Worm (Caenorhabditis elegans) whole organism, L4 larva: Measurements from ENCODE around the gene F26F4.2.
A peak's percentile ranks its signal among the peaks of the same experiment; 100 is the strongest.

Experiments
- F10B5.3 ChIP-seq: sonication (generic microtip); optimal IDR thresholded peaks from 2 replicates; lab custom pipeline; 2016; ENCODE audit warnings: mild to moderate bottlenecking, missing genetic modification characterization, missing compliant biosample characterization
- F26F4.8 ChIP-seq: fragments of 200-800 bp; sonication (Bioruptor generic); conservative IDR thresholded peaks from 2 replicates; pipeline ENCODE4 v1.3.6; 2022; ENCODE audit warnings: missing genetic modification characterization, missing compliant biosample characterization
- T20F7.1 ChIP-seq: fragments of 200-800 bp; sonication (Bioruptor generic); optimal IDR thresholded peaks from 2 replicates; lab custom pipeline; 2018; ENCODE audit warnings: mild to moderate bottlenecking, missing genetic modification characterization, missing compliant biosample characterization
- Y105C5A.15 ChIP-seq: fragments of 200-800 bp; sonication (Bioruptor generic); IDR thresholded peaks from 2 replicates; pipeline ENCODE4 v1.3.6; 2022; ENCODE audit warnings: missing genetic modification characterization, missing compliant biosample characterization
- Y48G9A.11 ChIP-seq: fragments of 200-800 bp; sonication (Bioruptor generic); IDR thresholded peaks from 2 replicates; pipeline ENCODE4 v1.3.6; 2022; ENCODE audit warnings: missing genetic modification reagents, missing genetic modification characterization, missing compliant biosample characterization
- ZK337.2 ChIP-seq: fragments of 200-800 bp; sonication (Bioruptor generic); IDR thresholded peaks from 2 replicates; pipeline ENCODE4 v1.3.6; 2022; ENCODE audit warnings: missing genetic modification reagents, missing genetic modification characterization, missing compliant biosample characterization
- ZK546.5 ChIP-seq, 2 experiments: sonication (generic microtip); optimal IDR thresholded peaks; 2 replicates each; lab custom pipeline; 2017; ENCODE audit warnings: missing biosample characterization in 2 of 2, missing genetic modification characterization in 2 of 2
- aha-1 ChIP-seq: fragments of 150-350 bp; peaks from one replicate; lab custom pipeline; 2014; ENCODE audit warnings: missing biosample characterization, missing genetic modification characterization
- ama-1 ChIP-seq: fragments of 150-350 bp; optimal IDR thresholded peaks from 2 replicates; lab custom pipeline; 2014; ENCODE audit warnings: inconsistent platforms, mixed read lengths
- arid-1 ChIP-seq: fragments of 200-800 bp; sonication (Bioruptor generic); conservative IDR thresholded peaks from 2 replicates; pipeline ENCODE4 v1.3.6; 2022; ENCODE audit warnings: missing genetic modification reagents, missing genetic modification characterization, missing compliant biosample characterization
- ceh-32 ChIP-seq: sonication (generic microtip); optimal IDR thresholded peaks from 2 replicates; lab custom pipeline; 2016; ENCODE audit warnings: mild to moderate bottlenecking, missing genetic modification characterization, missing compliant biosample characterization; ENCODE audit not compliant: poor library complexity
- ceh-62 ChIP-seq: sonication (generic microtip); optimal IDR thresholded peaks from 2 replicates; lab custom pipeline; 2017; ENCODE audit warnings: missing biosample characterization, missing genetic modification characterization
- ceh-82 ChIP-seq: sonication (generic microtip); optimal IDR thresholded peaks from 2 replicates; lab custom pipeline; 2017; ENCODE audit warnings: missing biosample characterization, missing genetic modification characterization
- cey-2 ChIP-seq: sonication (generic microtip); optimal IDR thresholded peaks from 3 replicates; lab custom pipeline; 2017; ENCODE audit warnings: missing genetic modification characterization, mild to moderate bottlenecking, missing compliant biosample characterization, antibody characterized with exemption, borderline replicate concordance; ENCODE audit not compliant: insufficient read depth
- daf-16 ChIP-seq, 3 experiments: sonication (generic microtip); optimal IDR thresholded peaks; 2 replicates each; lab custom pipeline; 2016 to 2017; ENCODE audit warnings: missing genetic modification characterization in 3 of 3, missing genetic modification reagents in 3 of 3, mild to moderate bottlenecking in 2 of 3, missing compliant biosample characterization in 2 of 3, missing biosample characterization in 1 of 3, moderate library complexity in 1 of 3
- daf-19 ChIP-seq: fragments of 200-800 bp; sonication (Bioruptor generic); conservative IDR thresholded peaks from 2 replicates; pipeline ENCODE4 v1.3.6; 2022; ENCODE audit warnings: missing genetic modification characterization, missing compliant biosample characterization
- dmd-6 ChIP-seq: fragments of 200-800 bp; sonication (Bioruptor generic); IDR thresholded peaks from 2 replicates; pipeline ENCODE4 v1.3.6; 2022; ENCODE audit warnings: missing genetic modification reagents, missing genetic modification characterization, missing compliant biosample characterization
- dmd-8 ChIP-seq: fragments of 200-800 bp; sonication (Bioruptor generic); IDR thresholded peaks from 2 replicates; pipeline ENCODE4 v1.3.6; 2022; ENCODE audit warnings: missing genetic modification characterization, missing compliant biosample characterization
- dmd-9 ChIP-seq: fragments of 200-800 bp; sonication (Bioruptor generic); IDR thresholded peaks from 2 replicates; pipeline ENCODE4 v1.3.6; 2022; ENCODE audit warnings: missing genetic modification reagents, missing genetic modification characterization, missing compliant biosample characterization
- duxl-1 ChIP-seq: sonication (generic microtip); optimal IDR thresholded peaks from 2 replicates; lab custom pipeline; 2016; ENCODE audit warnings: mild to moderate bottlenecking, missing genetic modification characterization, moderate library complexity, missing compliant biosample characterization; ENCODE audit not compliant: poor library complexity
- hif-1 ChIP-seq, 2 experiments: sonication (generic microtip); optimal IDR thresholded peaks; 2 replicates each; lab custom pipeline; 2016 to 2017; ENCODE audit warnings: missing compliant biosample characterization in 2 of 2, missing genetic modification characterization in 2 of 2, missing genetic modification reagents in 2 of 2, missing genotype in 2 of 2, mild to moderate bottlenecking in 1 of 2
- hmg-1.1 ChIP-seq: fragments of 200-800 bp; sonication (Bioruptor generic); IDR thresholded peaks from 2 replicates; pipeline ENCODE4 v1.3.6; 2022; ENCODE audit warnings: missing genetic modification reagents, missing genetic modification characterization, missing compliant biosample characterization
- lim-7 ChIP-seq: fragments of 200-800 bp; sonication (Bioruptor generic); IDR thresholded peaks from 2 replicates; pipeline ENCODE4 v1.3.6; 2022; ENCODE audit warnings: missing genetic modification characterization, missing compliant biosample characterization
- lir-3 ChIP-seq: sonication (generic microtip); optimal IDR thresholded peaks from 2 replicates; lab custom pipeline; 2016; ENCODE audit warnings: mild to moderate bottlenecking, missing genetic modification characterization, missing compliant biosample characterization
- lsy-2 ChIP-seq, 2 experiments: fragments of 150-350 bp in 1 of 2; sonication (generic microtip) in 1 of 2; optimal IDR thresholded peaks; 2 replicates each; lab custom pipeline; 2014 to 2017; ENCODE audit warnings: missing biosample characterization in 2 of 2, missing genetic modification characterization in 2 of 2
- madf-5 ChIP-seq, 2 experiments: fragments of 200-800 bp; sonication (Bioruptor generic); IDR thresholded peaks; 2 replicates each; pipeline ENCODE4 v1.3.6; 2022; ENCODE audit warnings: missing compliant biosample characterization in 2 of 2, missing genetic modification characterization in 2 of 2
- mes-2 ChIP-seq: sonication (generic microtip); optimal IDR thresholded peaks from 2 replicates; lab custom pipeline; 2016; ENCODE audit warnings: missing genotype, mild to moderate bottlenecking, missing genetic modification characterization, missing compliant biosample characterization; ENCODE audit not compliant: poor library complexity, severe bottlenecking
- mxl-2 ChIP-seq: fragments of 200-800 bp; sonication (Bioruptor generic); conservative IDR thresholded peaks from 2 replicates; pipeline ENCODE4 v1.3.6; 2022; ENCODE audit warnings: missing genetic modification reagents, missing genetic modification characterization, missing compliant biosample characterization
- nhr-111 ChIP-seq: fragments of 200-800 bp; sonication (Bioruptor generic); optimal IDR thresholded peaks from 2 replicates; lab custom pipeline; 2018; ENCODE audit warnings: mild to moderate bottlenecking, missing genetic modification characterization, missing compliant biosample characterization
- nhr-25 ChIP-seq: sonication (generic microtip); optimal IDR thresholded peaks from 2 replicates; lab custom pipeline; 2017; ENCODE audit warnings: missing genetic modification characterization, mild to moderate bottlenecking, missing compliant biosample characterization, antibody characterized with exemption, moderate library complexity, borderline replicate concordance; ENCODE audit not compliant: insufficient read depth
- nhr-28 ChIP-seq: fragments of 150-350 bp; optimal IDR thresholded peaks from 2 replicates; lab custom pipeline; 2014; ENCODE audit warnings: missing biosample characterization, missing genetic modification characterization
- nhr-41 ChIP-seq: fragments of 200-800 bp; sonication (Bioruptor generic); IDR thresholded peaks from 2 replicates; pipeline ENCODE4 v1.3.6; 2022; ENCODE audit warnings: missing genetic modification reagents, missing genetic modification characterization, missing compliant biosample characterization
- nhr-6 ChIP-seq: fragments of 150-350 bp; optimal IDR thresholded peaks from 2 replicates; lab custom pipeline; 2014; ENCODE audit warnings: missing biosample characterization, missing genetic modification characterization
- pha-4 ChIP-seq, 2 experiments: fragments of 150-350 bp in 1 of 2; fragments of 200-800 bp in 1 of 2; sonication (Bioruptor generic) in 1 of 2; IDR thresholded peaks in 1 of 2; optimal IDR thresholded peaks in 1 of 2; 2 replicates each; pipeline versions ENCODE4 v1.3.6 to Lab custom; 2014 to 2022; ENCODE audit warnings: missing genetic modification characterization in 2 of 2, missing genetic modification reagents in 2 of 2, missing biosample characterization in 1 of 2, missing compliant biosample characterization in 1 of 2
- pqm-1 ChIP-seq: sonication (generic microtip); optimal IDR thresholded peaks from 2 replicates; lab custom pipeline; 2017; ENCODE audit warnings: missing biosample characterization, missing genetic modification characterization
- skn-1 ChIP-seq: fragments of 150-350 bp; optimal IDR thresholded peaks from 2 replicates; lab custom pipeline; 2014; ENCODE audit warnings: missing biosample characterization, missing genetic modification characterization
- snpc-1.2 ChIP-seq: fragments of 200-800 bp; sonication (Bioruptor generic); IDR thresholded peaks from 2 replicates; pipeline ENCODE4 v1.3.6; 2022; ENCODE audit warnings: missing genetic modification reagents, missing genetic modification characterization, missing compliant biosample characterization
- snpc-4 ChIP-seq: fragments of 150-350 bp; optimal IDR thresholded peaks from 2 replicates; lab custom pipeline; 2014; ENCODE audit warnings: missing biosample characterization, missing genetic modification characterization
- unc-130 ChIP-seq: sonication (generic microtip); optimal IDR thresholded peaks from 2 replicates; lab custom pipeline; 2016; ENCODE audit warnings: missing genetic modification reagents, missing genetic modification characterization, missing compliant biosample characterization
- unc-62 ChIP-seq, 3 experiments: fragments of 150-350 bp in 1 of 3; sonication (generic microtip); optimal IDR thresholded peaks in 2 of 3; peaks in 1 of 3; 1 replicate in 1 of 3; 2 replicates in 2 of 3; lab custom pipeline; 2014 to 2017; ENCODE audit warnings: missing biosample characterization in 3 of 3, missing genetic modification characterization in 3 of 3, missing genetic modification reagents in 3 of 3, missing genotype in 1 of 3
- zfp-2 ChIP-seq: sonication (generic microtip); optimal IDR thresholded peaks from 2 replicates; lab custom pipeline; 2016; ENCODE audit warnings: mild to moderate bottlenecking, missing genetic modification characterization, missing compliant biosample characterization
- zip-11 ChIP-seq: fragments of 200-800 bp; sonication (Bioruptor generic); IDR thresholded peaks from 2 replicates; pipeline ENCODE4 v1.3.6; 2022; ENCODE audit warnings: missing genetic modification characterization, missing compliant biosample characterization
- zip-2 ChIP-seq: fragments of 150-350 bp; optimal IDR thresholded peaks from 2 replicates; lab custom pipeline; 2014; ENCODE audit warnings: missing biosample characterization, missing genetic modification characterization
- ztf-7 ChIP-seq: fragments of 150-350 bp; optimal IDR thresholded peaks from 2 replicates; lab custom pipeline; 2014; ENCODE audit warnings: missing biosample characterization, missing genetic modification characterization

Gene F26F4.2

DNA sequence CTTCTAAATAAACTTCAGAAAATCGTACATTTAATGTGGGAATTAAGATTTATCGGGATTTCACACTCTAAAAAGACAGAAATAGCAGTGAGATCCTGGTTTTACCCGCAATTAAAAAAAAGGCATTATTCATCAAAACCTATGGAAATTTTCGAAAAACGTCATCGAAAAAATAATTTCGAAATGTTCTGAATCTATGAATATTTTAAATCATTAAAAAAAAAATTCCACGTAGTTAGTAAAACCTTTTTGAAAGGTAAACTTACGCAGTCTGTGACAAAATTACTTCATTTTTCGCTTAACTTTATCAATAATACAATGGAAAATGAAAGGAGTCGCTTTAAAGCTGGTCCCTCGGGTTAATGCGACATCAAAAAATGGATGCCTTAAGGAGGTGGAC lies 45.5 kb downstream of the F26F4.2 start, which contains the start of gene C26E6.1:
Gene C26E6.1 (plus strand): TSS at position 301 of the 400 bp plus-strand sequence.
- TF ChIP-seq unc-62 (GFP tag; optimal IDR thresholded peaks at IDR 0.05 in 1 of 2; lab: Kevin White, UChicago) (peak in 1 of 2 experiments; percentile 25), unc-62 (tag; optimal IDR thresholded peaks at IDR 0.05; lab: Kevin White, UChicago) (no peak), daf-16 (GFP tag; optimal IDR thresholded peaks at IDR 0.05; lab: Kevin White, UChicago) (no peak), daf-16 (tag; optimal IDR thresholded peaks at IDR 0.05; lab: Kevin White, UChicago) (no peak), nhr-111 (no peak), F26F4.8 (GFP tag; lab: Robert Waterston, UW) (no peak), zip-11 (GFP tag; lab: Robert Waterston, UW) (no peak), T20F7.1 (GFP tag; lab: Kevin White, UChicago) (no peak), F10B5.3 (tag; lab: Kevin White, UChicago) (no peak)

ce11 chrIII:4960204-4960603 lies 49.1 kb downstream of the F26F4.2 start, which contains the start of gene C27F2.4:
C27F2.4 (minus strand) TSS chrIII:4960304.
- TF ChIP-seq lir-3 (no peak), duxl-1 (no peak), daf-19 (no peak), ceh-62 (tag; lab: Kevin White, UChicago) (no peak), nhr-6 (tag; lab: Kevin White, UChicago) (no peak), ceh-82 (no peak), snpc-1.2 (GFP tag; lab: Robert Waterston, UW) (no peak), hmg-1.1 (no peak), hif-1 (tag; optimal IDR thresholded peaks at IDR 0.05; lab: Kevin White, UChicago) (no peak), dmd-9 (no peak), arid-1 (GFP tag; lab: Robert Waterston, UW) (no peak)

- TF ChIP-seq nhr-28 (tag; lab: Kevin White, UChicago) = no peak
- no peak for TF ChIP-seq unc-130
- TF ChIP-seq Y48G9A.11 (GFP tag; lab: Robert Waterston, UW) = 0 out of 2 replicates have a peak, but pooled peaks have one; percentile 18
- TF ChIP-seq zfp-2 = no peak
- peak; percentile 58 for TF ChIP-seq aha-1
- TF ChIP-seq cey-2 = no peak
- no peak for TF ChIP-seq nhr-41
- TF ChIP-seq hif-1 (tag; optimal IDR thresholded peaks at IDR 0.05; lab: Kevin White, UChicago) = no peak
- no peak for TF ChIP-seq skn-1 (tag; lab: Kevin White, UChicago)
- TF ChIP-seq duxl-1 = peak; percentile 0
- no peak for TF ChIP-seq lim-7 (GFP tag; lab: Robert Waterston, UW)
- TF ChIP-seq ZK546.5 (tag; optimal IDR thresholded peaks at IDR 0.05; lab: Kevin White, UChicago) = no peak
- TF ChIP-seq madf-5 (GFP tag; IDR thresholded peaks at IDR 0.05; lab: Robert Waterston, UW) = no peak
- TF ChIP-seq zip-2 (tag; lab: Kevin White, UChicago) = no peak
- TF ChIP-seq ZK337.2 = no peak
- TF ChIP-seq pqm-1 (tag; lab: Kevin White, UChicago) = no peak
- TF ChIP-seq F26F4.8 (GFP tag; lab: Robert Waterston, UW) = no peak
- TF ChIP-seq snpc-4 = no peak
- TF ChIP-seq F10B5.3 (tag; lab: Kevin White, UChicago) = no peak
- no peak for TF ChIP-seq snpc-1.2 (GFP tag; lab: Robert Waterston, UW)
- no peak for TF ChIP-seq lsy-2 (tag; optimal IDR thresholded peaks at IDR 0.05; lab: Kevin White, UChicago)
- no peak for TF ChIP-seq Y105C5A.15 (GFP tag; lab: Robert Waterston, UW)
- no peak for TF ChIP-seq mxl-2 (GFP tag; lab: Robert Waterston, UW)
- peak in 1 of 2 experiments; percentile 98 for TF ChIP-seq unc-62 (GFP tag; optimal IDR thresholded peaks at IDR 0.05 in 1 of 2; lab: Kevin White, UChicago)
- no peak for TF ChIP-seq unc-62 (tag; optimal IDR thresholded peaks at IDR 0.05; lab: Kevin White, UChicago)
- peak; percentile 18 for TF ChIP-seq ama-1 (lab: Kevin White, UChicago)
- no peak for TF ChIP-seq dmd-9
- no peak for TF ChIP-seq daf-16 (GFP tag; optimal IDR thresholded peaks at IDR 0.05; lab: Kevin White, UChicago)
- no peak for TF ChIP-seq daf-16 (tag; optimal IDR thresholded peaks at IDR 0.05; lab: Kevin White, UChicago)
- no peak for TF ChIP-seq ztf-7 (tag; lab: Kevin White, UChicago)
- TF ChIP-seq ceh-32 (tag; lab: Kevin White, UChicago) = no peak
- TF ChIP-seq nhr-25 (tag; lab: Kevin White, UChicago) = no peak
- TF ChIP-seq pha-4 (GFP tag; IDR thresholded peaks at IDR 0.05; lab: Robert Waterston, UW) = no peak
- no peak for TF ChIP-seq pha-4 (tag; optimal IDR thresholded peaks at IDR 0.05; lab: Kevin White, UChicago)
- TF ChIP-seq dmd-8 (GFP tag; lab: Robert Waterston, UW) = 0 out of 2 replicates have a peak, but pooled peaks have one; percentile 16
- no peak for TF ChIP-seq dmd-6 (GFP tag; lab: Robert Waterston, UW)
- TF ChIP-seq mes-2 = no peak
These were observed 50.2 kb downstream of the F26F4.2 start for ce11 chrIII:4961281-4961680.
